Worm (Caenorhabditis elegans) whole organism, early embryonic: ENCODE results near the gene acox-1.6.

Experiments used
- B0310.2 ChIP-seq: sonication (generic microtip); optimal IDR thresholded peaks from 2 replicates; lab custom pipeline; 2016; ENCODE audit warnings: mild to moderate bottlenecking, missing genetic modification characterization, missing compliant biosample characterization
- aly-1 ChIP-seq: sonication (generic microtip); optimal IDR thresholded peaks from 2 replicates; lab custom pipeline; 2016; ENCODE audit warnings: missing genetic modification characterization, missing compliant biosample characterization
- ama-1 ChIP-seq: fragments of 150-350 bp; optimal IDR thresholded peaks from 2 replicates; lab custom pipeline; 2014
- ceh-13 ChIP-seq: fragments of 200-800 bp; sonication (Bioruptor generic); optimal IDR thresholded peaks from 2 replicates; lab custom pipeline; 2018; ENCODE audit warnings: mild to moderate bottlenecking, missing genetic modification characterization, missing compliant biosample characterization
- ets-7 ChIP-seq: sonication (generic microtip); optimal IDR thresholded peaks from 2 replicates; lab custom pipeline; 2016; ENCODE audit warnings: missing genotype, missing genetic modification characterization, missing compliant biosample characterization
- flt-1 ChIP-seq: fragments of 200-800 bp; sonication (Bioruptor generic); IDR thresholded peaks from 2 replicates; pipeline ENCODE4 v1.3.6; 2022; ENCODE audit warnings: missing genetic modification characterization, missing compliant biosample characterization
- hmbx-1 ChIP-seq: sonication (generic microtip); optimal IDR thresholded peaks from 2 replicates; lab custom pipeline; 2016; ENCODE audit warnings: mild to moderate bottlenecking, missing genetic modification characterization, missing compliant biosample characterization
- hmg-4 ChIP-seq: fragments of 200-800 bp; sonication (Bioruptor generic); optimal IDR thresholded peaks from 2 replicates; lab custom pipeline; 2018; ENCODE audit warnings: mild to moderate bottlenecking, missing genetic modification characterization, missing compliant biosample characterization
- hnd-1 ChIP-seq: sonication (generic microtip); optimal IDR thresholded peaks from 2 replicates; lab custom pipeline; 2016; ENCODE audit warnings: missing genetic modification characterization, missing compliant biosample characterization
- pes-1 ChIP-seq: fragments of 200-800 bp; sonication (Bioruptor generic); IDR thresholded peaks from 2 replicates; pipeline ENCODE4 v1.3.6; 2022; ENCODE audit warnings: missing genetic modification reagents, missing genetic modification characterization, missing compliant biosample characterization
- scrt-1 ChIP-seq: fragments of 200-800 bp; sonication (Bioruptor generic); IDR thresholded peaks from 2 replicates; pipeline ENCODE4 v1.3.6; 2022; ENCODE audit warnings: missing genetic modification characterization, missing compliant biosample characterization
- sea-1 ChIP-seq: fragments of 200-800 bp; sonication (Bioruptor generic); conservative IDR thresholded peaks from 2 replicates; pipeline ENCODE4 v1.3.6; 2022; ENCODE audit warnings: missing genetic modification characterization, missing compliant biosample characterization
- tbx-37 ChIP-seq: fragments of 200-800 bp; sonication (Bioruptor generic); conservative IDR thresholded peaks from 2 replicates; pipeline ENCODE4 v1.3.6; 2022; ENCODE audit warnings: missing genetic modification reagents, missing genetic modification characterization, missing compliant biosample characterization
- tra-4 ChIP-seq: sonication (generic microtip); optimal IDR thresholded peaks from 2 replicates; lab custom pipeline; 2017; ENCODE audit warnings: missing genetic modification characterization, missing compliant biosample characterization

DNA sequence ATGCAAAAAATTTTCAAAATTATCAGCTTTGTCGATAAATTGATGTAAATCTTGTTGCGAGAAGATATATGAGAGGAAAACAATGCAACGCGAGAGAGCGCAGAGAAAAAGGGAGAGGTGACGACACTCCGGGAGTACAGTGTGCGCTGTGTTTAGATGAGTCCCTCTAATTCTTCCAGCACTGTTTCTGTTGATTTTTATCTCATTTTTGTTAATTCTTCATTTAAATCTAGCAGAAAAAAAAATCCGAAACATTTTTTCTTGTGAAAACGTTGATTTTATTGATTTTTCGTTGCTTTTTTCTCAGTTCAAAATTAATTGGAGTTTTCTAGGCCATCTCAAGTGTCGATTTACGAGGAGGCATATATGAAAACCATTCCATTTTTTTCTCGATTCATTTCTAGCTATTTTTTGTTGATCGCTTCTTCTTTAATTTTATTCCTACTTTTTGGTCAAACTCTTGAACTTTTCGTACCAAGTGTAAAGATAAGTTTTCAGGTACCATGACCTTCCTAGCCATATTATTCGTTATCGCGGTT lies 11.1 kb upstream of the acox-1.6 start, which contains the start of gene acl-1:
- TF ChIP-seq ama-1 (lab: Kevin White, UChicago) (no peak), ceh-13 (GFP tag; lab: Kevin White, UChicago) (no peak), hnd-1 (tag; lab: Kevin White, UChicago) (no peak), pes-1 (GFP tag; lab: Robert Waterston, UW) (no peak), hmg-4 (GFP tag; lab: Kevin White, UChicago) (no peak), aly-1 (tag; lab: Kevin White, UChicago) (no peak), hmbx-1 (no peak), ets-7 (no peak), B0310.2 (tag; lab: Kevin White, UChicago) (no peak), flt-1 (no peak), scrt-1 (GFP tag; lab: Robert Waterston, UW) (no peak), tra-4 (no peak), tbx-37 (GFP tag; lab: Robert Waterston, UW) (0 out of 2 replicates have a peak, but pooled peaks have one; percentile 36), sea-1 (GFP tag; lab: Robert Waterston, UW) (no peak)
